Fruit fly (Drosophila melanogaster): ENCODE measurements around the gene CG13282.
A peak's percentile ranks its signal among the peaks of the same experiment; 100 is the strongest.

The CG13282 gene

DNA sequence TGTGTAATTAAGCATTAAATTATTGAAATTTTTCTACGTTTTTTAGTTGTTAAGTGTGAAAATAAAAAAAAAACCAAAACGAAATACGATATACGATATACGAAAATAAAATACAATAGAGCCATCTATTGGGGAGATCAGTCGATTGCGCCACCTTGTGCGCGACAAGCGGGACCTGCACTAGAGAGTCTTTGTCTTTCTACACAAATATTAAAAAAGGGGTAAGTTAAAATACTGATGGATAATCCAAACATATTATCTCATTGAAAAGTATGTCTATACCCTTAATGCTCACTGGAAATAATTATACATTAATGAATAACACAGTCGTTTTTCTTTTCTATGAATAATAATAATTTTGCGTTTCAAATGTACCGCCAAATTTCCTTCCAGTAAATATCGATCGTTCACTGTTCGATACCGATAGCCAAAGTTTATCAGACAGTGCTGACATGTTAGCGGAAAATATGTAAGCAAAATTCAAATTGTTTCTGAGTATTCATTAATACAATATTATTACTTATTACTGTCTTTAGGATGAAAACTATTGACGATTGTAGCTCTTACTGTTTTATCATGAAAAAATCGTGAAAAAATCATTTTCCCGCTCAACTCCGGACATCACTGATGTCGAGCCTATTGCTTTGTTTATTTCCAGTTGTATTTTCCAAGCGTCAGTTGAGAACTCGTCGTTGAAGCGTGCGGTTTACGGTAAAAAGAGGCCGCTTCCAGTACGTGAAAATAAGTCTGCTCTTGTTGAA, 18.1 kb downstream of the CG13282 start, which contains the start of gene mdy (continued):
- TF ChIP-seq lilli (GFP tag; optimal IDR thresholded peaks at IDR 0.05): peak; percentile 80
- TF ChIP-seq oc (tag; optimal IDR thresholded peaks at IDR 0.05): no peak
- peak; percentile 45 to 53 for TF ChIP-seq Hr51 (GFP tag; optimal IDR thresholded peaks at IDR 0.05)
- TF ChIP-seq CG2129 (GFP tag; IDR thresholded peaks at IDR 0.05; ENCODE audit: partially characterized antibody): no peak

DNA sequence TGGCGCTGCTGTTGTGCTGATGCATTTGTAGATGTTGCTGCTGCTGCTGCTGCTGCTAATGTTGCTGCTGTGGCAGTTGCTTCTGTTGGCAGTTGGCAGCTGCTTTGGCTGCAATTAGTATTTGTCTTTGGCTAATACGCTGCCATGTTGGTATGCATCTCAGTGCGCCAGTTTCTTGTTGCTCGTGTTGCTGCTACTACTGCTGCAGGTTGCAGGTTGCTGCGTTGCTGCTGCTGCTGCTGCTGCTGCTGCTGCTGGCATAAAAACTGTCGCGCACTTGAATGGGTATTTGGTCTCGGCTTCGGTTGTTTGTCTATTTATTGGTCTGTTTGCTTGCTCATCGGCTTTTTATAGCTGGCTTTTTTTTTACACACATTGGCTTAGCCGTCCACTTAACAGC, 25.6 kb downstream of the CG13282 start:
- no peak for TF ChIP-seq CG10431 (GFP tag; optimal IDR thresholded peaks at IDR 0.05)

DNA sequence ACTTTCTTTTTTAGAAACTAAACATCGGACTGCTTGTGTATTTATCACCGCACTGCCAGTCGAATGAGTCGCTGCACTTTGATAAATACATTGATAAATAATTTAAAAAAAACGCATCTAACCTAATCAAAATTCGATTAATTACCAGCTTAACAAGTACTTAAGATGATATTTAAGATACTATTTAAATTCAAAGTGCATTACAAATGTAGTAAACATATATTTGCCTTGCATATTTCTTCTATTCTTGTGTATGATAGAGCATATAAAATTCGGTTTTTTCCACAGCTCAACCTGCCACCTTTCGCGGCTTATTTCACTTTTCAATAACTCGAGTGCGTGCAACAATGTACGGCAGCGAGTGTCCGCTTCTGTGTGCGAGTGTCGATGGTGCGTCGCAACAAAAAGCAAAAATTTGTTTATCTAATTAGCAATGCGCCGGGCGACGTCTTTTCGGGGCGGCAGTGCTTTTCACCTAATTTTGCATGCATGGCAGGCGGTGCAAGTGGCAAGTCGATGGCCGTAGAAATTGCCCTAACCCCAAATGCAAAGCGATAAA, 29.8 kb downstream of the CG13282 start, which contains the start of gene CG13272:
CG13272 (plus strand) TSS at position 509 of the 559 bp plus-strand sequence.
- TF ChIP-seq CG3847 (GFP tag; IDR thresholded peaks at IDR 0.05) (no peak), kni (GFP tag; optimal IDR thresholded peaks at IDR 0.05) (peak; percentile 41), D19A (tag; optimal IDR thresholded peaks at IDR 0.05) (peak; percentile 80), Blimp-1 (GFP tag; optimal IDR thresholded peaks at IDR 0.05) (peak; percentile 82), vvl (GFP tag; IDR thresholded peaks at IDR 0.05) (peak; percentile 20; the same call in 1 of the 2 replicates)

DNA sequence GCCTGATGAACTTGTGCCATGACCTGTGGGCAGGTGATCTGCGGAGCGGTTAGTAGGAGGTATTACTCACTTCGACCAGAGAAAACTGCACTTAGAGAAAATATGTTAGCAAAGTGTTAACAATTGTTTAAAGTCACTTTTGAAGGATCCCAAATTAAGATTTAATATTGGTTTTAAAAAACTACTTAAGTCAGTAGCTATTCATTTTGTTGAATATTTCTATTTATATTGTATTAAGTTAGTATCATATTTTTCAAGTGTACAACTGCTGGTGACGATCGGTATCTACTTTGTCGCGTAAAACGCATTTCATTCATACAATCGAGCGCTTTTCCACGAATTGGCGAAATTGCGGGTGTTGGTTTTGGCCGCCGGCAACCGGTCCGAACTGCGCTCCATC, 30.7 kb downstream of the CG13282 start:
- no peak for TF ChIP-seq tio (GFP tag; optimal IDR thresholded peaks at IDR 0.05)
- no peak for TF ChIP-seq Dad (GFP tag; optimal IDR thresholded peaks at IDR 0.05)
- peak; percentile 30; the same call in 2 of the 3 replicates for TF ChIP-seq row (GFP tag; IDR thresholded peaks at IDR 0.05)
- no peak for TF ChIP-seq CG2129 (GFP tag; IDR thresholded peaks at IDR 0.05; ENCODE audit: partially characterized antibody)
- TF ChIP-seq CG8290 (GFP tag; optimal IDR thresholded peaks at IDR 0.05): no peak
- no peak for TF ChIP-seq CG8290 (tag; optimal IDR thresholded peaks at IDR 0.05)
- TF ChIP-seq Sox102F (GFP tag; optimal IDR thresholded peaks at IDR 0.05): peak; percentile 5
- peak; percentile 31 for TF ChIP-seq gem (tag; optimal IDR thresholded peaks at IDR 0.05)

DNA sequence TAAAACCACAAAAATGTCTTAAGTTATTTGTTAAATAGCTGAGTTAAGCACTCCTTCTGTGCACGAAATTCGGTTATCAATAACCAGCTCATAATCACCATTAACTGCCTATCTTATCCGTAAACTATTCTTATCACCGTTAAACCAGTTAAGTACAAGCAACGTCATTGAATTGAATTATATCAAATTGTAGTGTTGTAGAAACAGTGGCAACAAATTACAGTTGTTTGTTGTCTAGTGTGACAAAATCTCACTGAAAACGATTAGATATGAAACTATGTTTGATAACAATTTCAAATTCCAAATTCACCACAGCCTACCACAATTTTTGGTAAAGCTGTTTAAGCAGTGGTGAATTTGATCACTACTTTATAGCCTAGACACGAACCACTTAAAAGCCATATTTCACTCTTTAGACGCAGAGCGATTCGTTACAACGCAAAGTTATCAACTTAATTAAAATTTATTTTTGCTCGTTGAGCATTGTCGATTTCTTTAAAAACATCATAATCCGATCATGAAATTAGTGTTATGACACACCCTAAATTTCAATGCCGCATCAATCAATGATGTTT, 32.6 kb downstream of the CG13282 start:
- no peak for TF ChIP-seq CG8944 (GFP tag; optimal IDR thresholded peaks at IDR 0.05)
- no peak for TF ChIP-seq Sry-δ (GFP tag; optimal IDR thresholded peaks at IDR 0.05)
- no peak for TF ChIP-seq sim (GFP tag; IDR thresholded peaks at IDR 0.05)
- no peak for TF ChIP-seq CG9437 (GFP tag; optimal IDR thresholded peaks at IDR 0.05)
- no peak for TF ChIP-seq Med (GFP tag)
- TF ChIP-seq Dref (GFP tag; IDR thresholded peaks at IDR 0.05): no peak
- no peak for TF ChIP-seq gcm2 (GFP tag; optimal IDR thresholded peaks at IDR 0.05)
- TF ChIP-seq CG14710 (tag; optimal IDR thresholded peaks at IDR 0.05): no peak
- TF ChIP-seq sd (tag; optimal IDR thresholded peaks at IDR 0.05): peak; percentile 24
- no peak for TF ChIP-seq CG16813 (GFP tag; IDR thresholded peaks at IDR 0.05; ENCODE audit: partially characterized antibody)
- TF ChIP-seq CG9932 (GFP tag; IDR thresholded peaks at IDR 0.05): no peak
- TF ChIP-seq CG4424 (GFP tag; optimal IDR thresholded peaks at IDR 0.05): no peak
- TF ChIP-seq caup (GFP tag; optimal IDR thresholded peaks at IDR 0.05; ENCODE audit: severe bottlenecking): peak; percentile 35
- peak; percentile 6 for TF ChIP-seq CG18599 (GFP tag; optimal IDR thresholded peaks at IDR 0.05)
- no peak for TF ChIP-seq CG10321 (GFP tag; IDR thresholded peaks at IDR 0.05)
- TF ChIP-seq ATbp (GFP tag; optimal IDR thresholded peaks at IDR 0.05): no peak
- TF ChIP-seq CG15011 (GFP tag; optimal IDR thresholded peaks at IDR 0.05): no peak
- peak; percentile 32 for TF ChIP-seq Hmr (GFP tag; optimal IDR thresholded peaks at IDR 0.05)
- no peak for TF ChIP-seq tll (GFP tag; optimal IDR thresholded peaks at IDR 0.05)
- no peak for TF ChIP-seq zfh1 (GFP tag; IDR thresholded peaks at IDR 0.05)
- TF ChIP-seq CG2129 (GFP tag; IDR thresholded peaks at IDR 0.05; ENCODE audit: partially characterized antibody): no peak
- TF ChIP-seq mirr (GFP tag; optimal IDR thresholded peaks at IDR 0.05): peak; percentile 100
- no peak for TF ChIP-seq tgo (GFP tag; IDR thresholded peaks at IDR 0.05)
- peak; percentile 67 for TF ChIP-seq Myb (GFP tag; optimal IDR thresholded peaks at IDR 0.05)
- no peak for TF ChIP-seq CG8290 (GFP tag; optimal IDR thresholded peaks at IDR 0.05)
- no peak for TF ChIP-seq CG8290 (tag; optimal IDR thresholded peaks at IDR 0.05)
